Fruit fly (Drosophila melanogaster) whole organism, embryonic: ENCODE data around the gene CG17778.

Source experiments
- Atf6 ChIP-seq: fragments of 200-800 bp; sonication (Bioruptor generic); IDR thresholded peaks from 2 replicates; pipeline ENCODE4 v1.3.6; 2022; ENCODE audit warnings: missing biosample characterization, missing genetic modification characterization
- B-H2 ChIP-seq: fragments of 200-800 bp; sonication (Bioruptor generic); optimal IDR thresholded peaks from 2 replicates; lab custom pipeline; 2018; ENCODE audit warnings: missing biosample characterization, mild to moderate bottlenecking, missing genetic modification characterization
- Bgb ChIP-seq: fragments of 200-800 bp; sonication (Bioruptor generic); IDR thresholded peaks from 2 replicates; pipeline ENCODE4 v1.3.6; 2022; ENCODE audit warnings: missing biosample characterization, missing genetic modification characterization; ENCODE audit not compliant: partially characterized antibody
- CG10543 ChIP-seq: fragments of 200-800 bp; sonication (Bioruptor generic); optimal IDR thresholded peaks from 3 replicates; lab custom pipeline; 2017; ENCODE audit warnings: missing biosample characterization, mild to moderate bottlenecking, missing genetic modification characterization, moderate library complexity
- CG11247 ChIP-seq: fragments of 200-800 bp; sonication (Bioruptor generic); IDR thresholded peaks from 2 replicates; pipeline ENCODE4 v1.3.6; 2022; ENCODE audit warnings: missing biosample characterization, missing genetic modification characterization
- CG11504 ChIP-seq: fragments of 200-800 bp; sonication (Bioruptor generic); optimal IDR thresholded peaks from 3 replicates; lab custom pipeline; 2019; ENCODE audit warnings: missing biosample characterization, mild to moderate bottlenecking, missing genetic modification characterization, moderate library complexity
- CG12659 ChIP-seq: fragments of 200-800 bp; sonication (Bioruptor generic); optimal IDR thresholded peaks from 3 replicates; lab custom pipeline; 2017; ENCODE audit warnings: mild to moderate bottlenecking, missing biosample characterization, missing genetic modification reagents, missing genetic modification characterization
- CG12769 ChIP-seq: fragments of 200-800 bp; sonication (Bioruptor generic); optimal IDR thresholded peaks from 2 replicates; lab custom pipeline; 2019; ENCODE audit warnings: missing biosample characterization, mild to moderate bottlenecking, missing genetic modification characterization, moderate library complexity
- CG12942 ChIP-seq: fragments of 200-800 bp; sonication (Bioruptor generic); optimal IDR thresholded peaks from 3 replicates; lab custom pipeline; 2016; ENCODE audit warnings: missing biosample characterization, missing genetic modification characterization
- CG13424 ChIP-seq: fragments of 200-800 bp; sonication (Bioruptor generic); optimal IDR thresholded peaks from 2 replicates; lab custom pipeline; 2019; ENCODE audit warnings: missing biosample characterization, mild to moderate bottlenecking, missing genetic modification characterization, moderate library complexity
- CG13775 ChIP-seq: fragments of 200-800 bp; sonication (Bioruptor generic); optimal IDR thresholded peaks from 3 replicates; lab custom pipeline; 2017; ENCODE audit warnings: missing biosample characterization, mild to moderate bottlenecking, missing genetic modification characterization
- CG14965 ChIP-seq: fragments of 200-800 bp; sonication (Bioruptor generic); optimal IDR thresholded peaks from 2 replicates; lab custom pipeline; 2016; ENCODE audit warnings: missing biosample characterization, missing genetic modification characterization, borderline replicate concordance
- CG15696 ChIP-seq: fragments of 200-800 bp; sonication (Bioruptor generic); optimal IDR thresholded peaks from 2 replicates; lab custom pipeline; 2019; ENCODE audit warnings: missing biosample characterization, mild to moderate bottlenecking, missing genetic modification characterization, moderate library complexity
- CG1603 ChIP-seq: fragments of 200-800 bp; sonication (Bioruptor generic); optimal IDR thresholded peaks from 2 replicates; lab custom pipeline; 2019; ENCODE audit warnings: missing biosample characterization, mild to moderate bottlenecking, missing genetic modification characterization, moderate library complexity
- CG16815 ChIP-seq: fragments of 200-800 bp; sonication (Bioruptor generic); optimal IDR thresholded peaks from 3 replicates; lab custom pipeline; 2017; ENCODE audit warnings: missing biosample characterization, mild to moderate bottlenecking, missing genetic modification characterization
- CG17361 ChIP-seq: fragments of 200-800 bp; sonication (Bioruptor generic); IDR thresholded peaks from 3 replicates; pipeline ENCODE4 v1.3.6; 2022; ENCODE audit warnings: missing biosample characterization, missing genetic modification characterization
- CG30403 ChIP-seq: fragments of 200-800 bp; sonication (Bioruptor generic); optimal IDR thresholded peaks from 3 replicates; lab custom pipeline; 2016; ENCODE audit warnings: missing biosample characterization, missing genetic modification characterization
- CG31365 ChIP-seq: fragments of 200-800 bp; sonication (Bioruptor generic); optimal IDR thresholded peaks from 2 replicates; lab custom pipeline; 2018; ENCODE audit warnings: missing biosample characterization, mild to moderate bottlenecking, missing genetic modification characterization
- CG3847 ChIP-seq: fragments of 200-800 bp; sonication (Bioruptor generic); IDR thresholded peaks from 2 replicates; pipeline ENCODE4 v1.3.6; 2022; ENCODE audit warnings: missing biosample characterization, missing genetic modification characterization
- CG6272 ChIP-seq: fragments of 200-800 bp; sonication (Bioruptor generic); IDR thresholded peaks from 2 replicates; pipeline ENCODE4 v1.3.6; 2022; ENCODE audit warnings: missing biosample characterization, missing genetic modification characterization
- CG6854 ChIP-seq: fragments of 200-800 bp; sonication (Bioruptor generic); optimal IDR thresholded peaks from 3 replicates; lab custom pipeline; 2017; ENCODE audit warnings: missing biosample characterization, mild to moderate bottlenecking, missing genetic modification characterization
- CG7786 ChIP-seq: fragments of 200-800 bp; sonication (Bioruptor generic); optimal IDR thresholded peaks from 2 replicates; lab custom pipeline; 2016; ENCODE audit warnings: missing biosample characterization, missing genetic modification characterization
- CG7987 ChIP-seq: fragments of 200-800 bp; sonication (Bioruptor generic); optimal IDR thresholded peaks from 2 replicates; lab custom pipeline; 2018; ENCODE audit warnings: missing biosample characterization, mild to moderate bottlenecking, missing genetic modification characterization, moderate library complexity
- CG9876 ChIP-seq: fragments of 200-800 bp; sonication (Bioruptor generic); optimal IDR thresholded peaks from 2 replicates; lab custom pipeline; 2016; ENCODE audit warnings: missing biosample characterization, missing genetic modification characterization
- CTCF ChIP-seq: fragments of 200-800 bp; sonication (Bioruptor generic); optimal IDR thresholded peaks from 2 replicates; lab custom pipeline; 2017; ENCODE audit warnings: missing biosample characterization, mild to moderate bottlenecking, missing genetic modification characterization, moderate library complexity
- D19B ChIP-seq: fragments of 200-800 bp; sonication (Bioruptor generic); optimal IDR thresholded peaks from 2 replicates; lab custom pipeline; 2017; ENCODE audit warnings: missing biosample characterization, mild to moderate bottlenecking, missing genetic modification characterization
- Dbx ChIP-seq: fragments of 200-800 bp; sonication (Bioruptor generic); IDR thresholded peaks from 3 replicates; pipeline ENCODE4 v1.3.6; 2022; ENCODE audit warnings: missing biosample characterization, missing genetic modification characterization
- Dek ChIP-seq: fragments of 200-800 bp; sonication (Bioruptor generic); optimal IDR thresholded peaks from 3 replicates; lab custom pipeline; 2019; ENCODE audit warnings: missing biosample characterization, mild to moderate bottlenecking, missing genetic modification characterization, moderate library complexity
- Neu2 ChIP-seq: fragments of 200-800 bp; sonication (Bioruptor generic); optimal IDR thresholded peaks from 3 replicates; lab custom pipeline; 2016; ENCODE audit warnings: missing biosample characterization, missing genetic modification characterization, borderline replicate concordance
- Nf-YA ChIP-seq: fragments of 200-800 bp; sonication (Bioruptor generic); IDR thresholded peaks from 2 replicates; pipeline ENCODE4 v1.3.6; 2022; ENCODE audit warnings: missing biosample characterization, missing genetic modification characterization
- Side ChIP-seq: fragments of 200-800 bp; sonication (Bioruptor generic); optimal IDR thresholded peaks from 2 replicates; lab custom pipeline; 2016; ENCODE audit warnings: missing biosample characterization, missing genetic modification characterization
- abd-A ChIP-seq: fragments of 200-800 bp; sonication (Bioruptor generic); optimal IDR thresholded peaks from 3 replicates; lab custom pipeline; 2019; ENCODE audit warnings: missing biosample characterization, mild to moderate bottlenecking, missing genetic modification characterization, moderate library complexity
- az2 ChIP-seq: fragments of 200-800 bp; sonication (Bioruptor generic); optimal IDR thresholded peaks from 3 replicates; lab custom pipeline; 2016; ENCODE audit warnings: missing biosample characterization, missing genetic modification characterization
- cas ChIP-seq: fragments of 200-800 bp; sonication (Bioruptor generic); IDR thresholded peaks from 2 replicates; pipeline ENCODE4 v1.3.6; 2022; ENCODE audit warnings: missing biosample characterization, missing genetic modification characterization
- chm ChIP-seq: fragments of 200-800 bp; sonication (Bioruptor generic); IDR thresholded peaks from 2 replicates; pipeline ENCODE4 v1.3.6; 2022; ENCODE audit warnings: missing biosample characterization, missing genetic modification characterization
- crc ChIP-seq: fragments of 200-800 bp; sonication (Bioruptor generic); optimal IDR thresholded peaks from 2 replicates; lab custom pipeline; 2016; ENCODE audit warnings: missing biosample characterization, missing genetic modification characterization
- dmrt11E ChIP-seq: fragments of 200-800 bp; sonication (Bioruptor generic); optimal IDR thresholded peaks from 3 replicates; lab custom pipeline; 2018; ENCODE audit warnings: missing biosample characterization, mild to moderate bottlenecking, missing genetic modification characterization, moderate library complexity
- gcm2 ChIP-seq: fragments of 200-800 bp; sonication (Bioruptor generic); optimal IDR thresholded peaks from 2 replicates; lab custom pipeline; 2016; ENCODE audit warnings: missing biosample characterization, missing genetic modification characterization
- grn ChIP-seq: fragments of 200-800 bp; sonication (Bioruptor generic); optimal IDR thresholded peaks from 3 replicates; lab custom pipeline; 2017; ENCODE audit warnings: missing biosample characterization, missing genetic modification characterization
- gsb-n ChIP-seq: fragments of 200-800 bp; sonication (Bioruptor generic); optimal IDR thresholded peaks from 3 replicates; lab custom pipeline; 2018; ENCODE audit warnings: missing biosample characterization, mild to moderate bottlenecking, missing genetic modification characterization
- nerfin-2 ChIP-seq: fragments of 200-800 bp; sonication (Bioruptor generic); IDR thresholded peaks from 2 replicates; pipeline ENCODE4 v1.3.6; 2022; ENCODE audit warnings: missing biosample characterization, missing genetic modification characterization; ENCODE audit not compliant: partially characterized antibody
- prd ChIP-seq, 3 experiments: fragments of >200 bp in 2 of 3; fragments of 200-800 bp in 1 of 3; sonication (Bioruptor generic) in 1 of 3; optimal IDR thresholded peaks in 2 of 3; IDR thresholded peaks in 1 of 3; 2 replicates in 2 of 3; 3 replicates in 1 of 3; pipeline versions ENCODE4 v1.3.6 to Lab custom; 2017 to 2022; ENCODE audit warnings: missing biosample characterization in 1 of 3, missing genetic modification characterization in 1 of 3
- rib ChIP-seq: fragments of 200-800 bp; sonication (Bioruptor generic); IDR thresholded peaks from 2 replicates; pipeline ENCODE4 v1.3.6; 2022; ENCODE audit warnings: missing biosample characterization, missing genetic modification characterization
- row ChIP-seq: fragments of 200-800 bp; sonication (Bioruptor generic); IDR thresholded peaks from 3 replicates; pipeline ENCODE4 v1.3.6; 2022; ENCODE audit warnings: missing biosample characterization, missing genetic modification characterization
- sc ChIP-seq, 3 experiments: fragments of >200 bp in 2 of 3; fragments of 200-800 bp in 1 of 3; sonication (Bioruptor generic) in 1 of 3; optimal IDR thresholded peaks; 2 replicates in 2 of 3; 3 replicates in 1 of 3; lab custom pipeline; 2017; ENCODE audit warnings: mild to moderate bottlenecking in 1 of 3, missing biosample characterization in 1 of 3, missing genetic modification characterization in 1 of 3, missing genetic modification reagents in 1 of 3
- shn ChIP-seq: fragments of 200-800 bp; sonication (Bioruptor generic); optimal IDR thresholded peaks from 3 replicates; lab custom pipeline; 2016; ENCODE audit warnings: missing biosample characterization, missing genetic modification characterization
- ttk ChIP-seq: fragments of 200-800 bp; sonication (Bioruptor generic); IDR thresholded peaks from 2 replicates; pipeline ENCODE4 v2.1.2; 2022; ENCODE audit warnings: missing biosample characterization, missing genetic modification characterization
- zfh1 ChIP-seq: fragments of 200-800 bp; sonication (Bioruptor generic); IDR thresholded peaks from 3 replicates; pipeline ENCODE4 v1.3.6; 2022; ENCODE audit warnings: missing biosample characterization, missing genetic modification characterization

CG17778 gene

DNA sequence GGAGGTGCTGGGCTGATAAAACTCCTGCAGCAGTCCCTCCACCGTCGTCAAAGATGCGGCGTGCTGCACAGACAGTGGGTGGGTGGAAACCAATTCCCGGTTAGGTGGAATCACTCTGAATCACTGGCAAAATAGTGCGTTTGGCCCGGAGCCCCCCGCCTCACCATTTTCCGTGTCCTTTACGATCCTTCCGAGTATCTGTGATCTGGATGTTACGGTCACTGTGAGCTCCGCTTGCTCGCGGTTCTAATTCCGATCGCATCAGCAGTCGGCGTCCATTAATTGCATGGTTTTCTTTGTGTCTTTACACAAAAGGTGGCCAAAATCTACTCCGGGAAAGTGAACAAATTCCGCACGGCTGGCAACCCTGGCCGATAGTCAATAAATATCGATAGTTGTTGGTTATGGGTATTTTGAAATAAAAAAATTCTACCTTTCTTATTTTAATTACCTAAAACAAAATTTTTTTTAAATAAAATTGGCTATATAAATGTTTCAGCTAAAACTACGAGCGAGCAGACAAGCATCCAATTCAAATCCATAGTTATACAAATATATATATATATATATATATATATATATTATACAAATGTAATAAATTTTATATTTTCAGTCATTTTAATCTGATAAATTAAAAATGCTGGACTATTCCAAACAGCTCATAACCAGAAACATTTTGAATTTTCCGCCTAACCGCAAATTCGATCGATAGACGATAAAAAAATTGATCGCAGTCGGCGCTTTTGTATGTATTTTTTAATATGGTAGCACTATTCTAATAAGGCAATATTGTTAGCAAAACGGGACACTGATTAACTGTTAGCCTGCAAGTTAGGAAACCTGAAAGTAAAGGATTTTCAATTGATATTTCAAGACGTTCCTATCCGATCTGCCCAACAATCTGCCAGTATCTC lies 17.9 kb upstream of the CG17778 start, which contains the start of the genes ebo and CG13373 (continued):
- no peak; the same call in 2 of the 3 replicates for TF ChIP-seq CG17361 (GFP tag; lab: Robert Waterston, UW)
- TF ChIP-seq nerfin-2 (GFP tag; lab: Robert Waterston, UW), result no peak
- TF ChIP-seq CG11504 (tag; lab: Kevin White, UChicago), result no peak
- peak; percentile 65 for TF ChIP-seq row (GFP tag; lab: Robert Waterston, UW)
- no peak for TF ChIP-seq gcm2 (GFP tag; lab: Kevin White, UChicago)
- TF ChIP-seq CG16815 (GFP tag; lab: Kevin White, UChicago), result no peak
- TF ChIP-seq crc, result no peak
- TF ChIP-seq CG12769, result no peak
- TF ChIP-seq dmrt11E, result peak; percentile 24
- TF ChIP-seq CG12942 (GFP tag; lab: Kevin White, UChicago), result no peak
- no peak for TF ChIP-seq CTCF (GFP tag; lab: Kevin White, UChicago)
- TF ChIP-seq CG12659 (GFP tag; lab: Kevin White, UChicago), result peak; percentile 3
- TF ChIP-seq Atf6 (GFP tag; lab: Robert Waterston, UW), result no peak
- no peak for TF ChIP-seq Side (GFP tag; lab: Kevin White, UChicago)
- TF ChIP-seq CG13775, result peak; percentile 16
- no peak for TF ChIP-seq CG7786 (GFP tag; lab: Kevin White, UChicago)
- TF ChIP-seq rib (GFP tag; lab: Robert Waterston, UW), result no peak
- no peak for TF ChIP-seq prd (optimal IDR thresholded peaks at IDR 0.05; lab: Kevin White, UChicago)
- peak; percentile 24; the same call in 2 of the 3 replicates for TF ChIP-seq prd (GFP tag; IDR thresholded peaks at IDR 0.05; lab: Robert Waterston, UW)
- TF ChIP-seq grn (GFP tag; lab: Kevin White, UChicago), result no peak
- TF ChIP-seq shn (GFP tag; lab: Kevin White, UChicago), result no peak
- TF ChIP-seq Dek (tag; lab: Kevin White, UChicago), result peak; percentile 15
- no peak for TF ChIP-seq abd-A (tag; lab: Kevin White, UChicago)
- no peak for TF ChIP-seq CG10543 (GFP tag; lab: Kevin White, UChicago)
- TF ChIP-seq D19B (GFP tag; lab: Kevin White, UChicago), result no peak
- peak; percentile 45 for TF ChIP-seq CG13424 (tag; lab: Kevin White, UChicago)
- TF ChIP-seq az2 (GFP tag; lab: Kevin White, UChicago), result no peak
- TF ChIP-seq CG1603 (tag; lab: Kevin White, UChicago), result no peak
- TF ChIP-seq gsb-n, result no peak
- TF ChIP-seq B-H2, result no peak
- TF ChIP-seq chm (GFP tag; lab: Robert Waterston, UW), result no peak
- TF ChIP-seq CG6854 (GFP tag; lab: Kevin White, UChicago), result no peak
- TF ChIP-seq Dbx (GFP tag; lab: Robert Waterston, UW), result no peak
- TF ChIP-seq zfh1 (GFP tag; lab: Robert Waterston, UW), result 0 out of 3 replicates have a peak, but pooled peaks have one; percentile 30
- no peak for TF ChIP-seq CG14965 (GFP tag; lab: Kevin White, UChicago)
- peak; percentile 47 for TF ChIP-seq CG30403 (GFP tag; lab: Kevin White, UChicago)
- no peak for TF ChIP-seq CG7987
- no peak for TF ChIP-seq Neu2 (GFP tag; lab: Kevin White, UChicago)
- TF ChIP-seq Nf-YA (GFP tag; lab: Robert Waterston, UW), result no peak
- TF ChIP-seq CG3847, result peak; percentile 51
- TF ChIP-seq sc (optimal IDR thresholded peaks at IDR 0.05; lab: Kevin White, UChicago), result no peak
- TF ChIP-seq sc (GFP tag; optimal IDR thresholded peaks at IDR 0.05; lab: Kevin White, UChicago), result no peak
- TF ChIP-seq CG31365 (tag; lab: Kevin White, UChicago), result no peak
- TF ChIP-seq CG9876, result no peak
- no peak for TF ChIP-seq CG11247
- peak; percentile 49 for TF ChIP-seq Bgb (GFP tag; lab: Robert Waterston, UW)
- no peak for TF ChIP-seq CG6272 (GFP tag; lab: Robert Waterston, UW)
- TF ChIP-seq ttk, result no peak
- TF ChIP-seq CG15696 (tag; lab: Kevin White, UChicago), result peak; percentile 3
- TF ChIP-seq cas (GFP tag; lab: Robert Waterston, UW), result no peak
